Worm (Caenorhabditis elegans): ENCODE measurements around the gene R07B1.7.

DNA sequence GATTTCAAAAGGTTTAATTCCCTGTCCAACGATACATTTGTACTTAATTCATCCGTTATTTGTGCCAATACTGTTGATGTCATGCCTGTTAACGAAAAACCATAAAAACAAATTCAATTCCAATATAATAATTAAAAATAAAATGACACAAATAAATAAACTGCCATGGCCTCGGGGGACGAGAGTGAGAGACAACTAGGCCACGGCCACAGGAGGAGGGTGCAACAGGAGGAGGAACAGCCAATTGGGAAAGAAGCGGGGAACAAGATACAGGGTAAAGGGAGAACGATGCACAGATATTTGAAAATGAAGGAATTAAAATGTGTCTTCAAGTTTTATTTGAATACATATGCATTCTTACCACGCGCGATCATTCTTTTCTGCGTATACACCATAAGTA lies 48.4 kb downstream of the R07B1.7 start, which contains the start of gene F21G4.6:
- TF ChIP-seq pha-4 (tag; optimal IDR thresholded peaks at IDR 0.05): no peak
- TF ChIP-seq snpc-4 (tag; optimal IDR thresholded peaks at IDR 0.05): no peak
- no peak for TF ChIP-seq unc-62 (GFP tag; optimal IDR thresholded peaks at IDR 0.05)
- no peak for TF ChIP-seq elt-3 (tag; optimal IDR thresholded peaks at IDR 0.05)
- TF ChIP-seq nhr-237 (tag; optimal IDR thresholded peaks at IDR 0.05): no peak
- TF ChIP-seq ceh-83 (GFP tag; optimal IDR thresholded peaks at IDR 0.05): no peak
- TF ChIP-seq unc-39 (tag; optimal IDR thresholded peaks at IDR 0.05): no peak
- TF ChIP-seq nhr-2 (tag; optimal IDR thresholded peaks at IDR 0.05): no peak
- no peak for TF ChIP-seq drap-1 (GFP tag; optimal IDR thresholded peaks at IDR 0.05)
- TF ChIP-seq lin-13 (tag; optimal IDR thresholded peaks at IDR 0.05): no peak
- TF ChIP-seq nhr-76 (tag; optimal IDR thresholded peaks at IDR 0.05): no peak

All from whole organism, mixed stage, embryonic.